Worm (Caenorhabditis elegans) whole organism, L4 larva: Measurements from ENCODE around the gene rfk-1.
A peak's percentile ranks its signal among the peaks of the same experiment; 100 is the strongest.

ENCODE experiments used
- F10B5.3 ChIP-seq: sonication (generic microtip); optimal IDR thresholded peaks from 2 replicates; lab custom pipeline; 2016; ENCODE audit warnings: mild to moderate bottlenecking, missing genetic modification characterization, missing compliant biosample characterization
- T26A8.4 ChIP-seq: fragments of 200-800 bp; sonication (Bioruptor generic); IDR thresholded peaks from 2 replicates; pipeline ENCODE4 v1.3.6; 2022; ENCODE audit warnings: missing genetic modification characterization, missing compliant biosample characterization
- Y105C5A.15 ChIP-seq: fragments of 200-800 bp; sonication (Bioruptor generic); IDR thresholded peaks from 2 replicates; pipeline ENCODE4 v1.3.6; 2022; ENCODE audit warnings: missing genetic modification characterization, missing compliant biosample characterization
- Y48G9A.11 ChIP-seq: fragments of 200-800 bp; sonication (Bioruptor generic); IDR thresholded peaks from 2 replicates; pipeline ENCODE4 v1.3.6; 2022; ENCODE audit warnings: missing genetic modification reagents, missing genetic modification characterization, missing compliant biosample characterization
- ZK546.5 ChIP-seq, 2 experiments: sonication (generic microtip); optimal IDR thresholded peaks; 2 replicates each; lab custom pipeline; 2017; ENCODE audit warnings: missing biosample characterization in 2 of 2, missing genetic modification characterization in 2 of 2
- ceh-32 ChIP-seq: sonication (generic microtip); optimal IDR thresholded peaks from 2 replicates; lab custom pipeline; 2016; ENCODE audit warnings: mild to moderate bottlenecking, missing genetic modification characterization, missing compliant biosample characterization; ENCODE audit not compliant: poor library complexity
- ceh-82 ChIP-seq: sonication (generic microtip); optimal IDR thresholded peaks from 2 replicates; lab custom pipeline; 2017; ENCODE audit warnings: missing biosample characterization, missing genetic modification characterization
- daf-16 ChIP-seq, 3 experiments: sonication (generic microtip); optimal IDR thresholded peaks; 2 replicates each; lab custom pipeline; 2016 to 2017; ENCODE audit warnings: missing genetic modification characterization in 3 of 3, missing genetic modification reagents in 3 of 3, mild to moderate bottlenecking in 2 of 3, missing compliant biosample characterization in 2 of 3, missing biosample characterization in 1 of 3, moderate library complexity in 1 of 3
- dmd-6 ChIP-seq: fragments of 200-800 bp; sonication (Bioruptor generic); IDR thresholded peaks from 2 replicates; pipeline ENCODE4 v1.3.6; 2022; ENCODE audit warnings: missing genetic modification reagents, missing genetic modification characterization, missing compliant biosample characterization
- egl-43 ChIP-seq: fragments of 200-800 bp; sonication (Bioruptor generic); IDR thresholded peaks from 2 replicates; pipeline ENCODE4 v1.3.6; 2022; ENCODE audit warnings: missing genetic modification reagents, missing genetic modification characterization, missing compliant biosample characterization
- fkh-10 ChIP-seq: fragments of 150-350 bp; optimal IDR thresholded peaks from 2 replicates; lab custom pipeline; 2014; ENCODE audit warnings: missing biosample characterization, missing genetic modification reagents, missing genetic modification characterization
- hlh-11 ChIP-seq: fragments of 200-800 bp; sonication (Bioruptor generic); optimal IDR thresholded peaks from 2 replicates; lab custom pipeline; 2018; ENCODE audit warnings: mild to moderate bottlenecking, missing genetic modification characterization, missing compliant biosample characterization
- jun-1 ChIP-seq: fragments of 150-350 bp; optimal IDR thresholded peaks from 2 replicates; lab custom pipeline; 2014; ENCODE audit warnings: missing biosample characterization, missing genetic modification reagents, missing genetic modification characterization
- lin-1 ChIP-seq: fragments of 200-800 bp; sonication (Bioruptor generic); IDR thresholded peaks from 2 replicates; pipeline ENCODE4 v1.3.6; 2022; ENCODE audit warnings: missing genetic modification reagents, missing genetic modification characterization, missing compliant biosample characterization
- lin-13 ChIP-seq: fragments of 150-350 bp; optimal IDR thresholded peaks from 2 replicates; lab custom pipeline; 2014; ENCODE audit warnings: missing biosample characterization, missing genetic modification reagents, missing genetic modification characterization
- lin-29 ChIP-seq: fragments of 200-800 bp; sonication (Bioruptor generic); IDR thresholded peaks from 2 replicates; pipeline ENCODE4 v1.3.6; 2022; ENCODE audit warnings: missing genetic modification reagents, missing genetic modification characterization, missing compliant biosample characterization
- mes-2 ChIP-seq: sonication (generic microtip); optimal IDR thresholded peaks from 2 replicates; lab custom pipeline; 2016; ENCODE audit warnings: missing genotype, mild to moderate bottlenecking, missing genetic modification characterization, missing compliant biosample characterization; ENCODE audit not compliant: poor library complexity, severe bottlenecking
- mxl-2 ChIP-seq: fragments of 200-800 bp; sonication (Bioruptor generic); conservative IDR thresholded peaks from 2 replicates; pipeline ENCODE4 v1.3.6; 2022; ENCODE audit warnings: missing genetic modification reagents, missing genetic modification characterization, missing compliant biosample characterization
- nhr-28 ChIP-seq: fragments of 150-350 bp; optimal IDR thresholded peaks from 2 replicates; lab custom pipeline; 2014; ENCODE audit warnings: missing biosample characterization, missing genetic modification characterization
- nhr-41 ChIP-seq: fragments of 200-800 bp; sonication (Bioruptor generic); IDR thresholded peaks from 2 replicates; pipeline ENCODE4 v1.3.6; 2022; ENCODE audit warnings: missing genetic modification reagents, missing genetic modification characterization, missing compliant biosample characterization
- nhr-42 ChIP-seq: fragments of 200-800 bp; sonication (Bioruptor generic); IDR thresholded peaks from 2 replicates; pipeline ENCODE4 v1.3.6; 2022; ENCODE audit warnings: missing genetic modification characterization, missing compliant biosample characterization
- nhr-48 ChIP-seq: sonication (generic microtip); optimal IDR thresholded peaks from 2 replicates; lab custom pipeline; 2016; ENCODE audit warnings: mild to moderate bottlenecking, missing genetic modification characterization, missing compliant biosample characterization
- nhr-6 ChIP-seq: fragments of 150-350 bp; optimal IDR thresholded peaks from 2 replicates; lab custom pipeline; 2014; ENCODE audit warnings: missing biosample characterization, missing genetic modification characterization
- nhr-76 ChIP-seq: fragments of 150-350 bp; optimal IDR thresholded peaks from 2 replicates; lab custom pipeline; 2014; ENCODE audit warnings: missing biosample characterization, missing genetic modification characterization
- nhr-77 ChIP-seq: fragments of 150-350 bp; optimal IDR thresholded peaks from 2 replicates; lab custom pipeline; 2014; ENCODE audit warnings: missing biosample characterization, missing genetic modification characterization
- php-3 ChIP-seq: fragments of 200-800 bp; sonication (Bioruptor generic); IDR thresholded peaks from 2 replicates; pipeline ENCODE4 v1.3.6; 2022; ENCODE audit warnings: missing genetic modification reagents, missing genetic modification characterization, missing compliant biosample characterization
- pqm-1 ChIP-seq: sonication (generic microtip); optimal IDR thresholded peaks from 2 replicates; lab custom pipeline; 2017; ENCODE audit warnings: missing biosample characterization, missing genetic modification characterization
- saeg-2 ChIP-seq: fragments of 200-800 bp; sonication (Bioruptor generic); IDR thresholded peaks from 2 replicates; pipeline ENCODE4 v1.3.6; 2022; ENCODE audit warnings: missing genetic modification reagents, missing genetic modification characterization, missing compliant biosample characterization
- set-16 ChIP-seq: fragments of 200-800 bp; sonication (Bioruptor generic); IDR thresholded peaks from 2 replicates; pipeline ENCODE4 v1.3.6; 2022; ENCODE audit warnings: missing genetic modification reagents, missing genetic modification characterization, missing compliant biosample characterization
- spr-1 ChIP-seq: sonication (generic microtip); optimal IDR thresholded peaks from 2 replicates; lab custom pipeline; 2016; ENCODE audit warnings: mild to moderate bottlenecking, missing genetic modification characterization, missing compliant biosample characterization
- unc-130 ChIP-seq: sonication (generic microtip); optimal IDR thresholded peaks from 2 replicates; lab custom pipeline; 2016; ENCODE audit warnings: missing genetic modification reagents, missing genetic modification characterization, missing compliant biosample characterization
- unc-62 ChIP-seq, 3 experiments: fragments of 150-350 bp in 1 of 3; sonication (generic microtip); optimal IDR thresholded peaks in 2 of 3; peaks in 1 of 3; 1 replicate in 1 of 3; 2 replicates in 2 of 3; lab custom pipeline; 2014 to 2017; ENCODE audit warnings: missing biosample characterization in 3 of 3, missing genetic modification characterization in 3 of 3, missing genetic modification reagents in 3 of 3, missing genotype in 1 of 3
- vab-7 ChIP-seq: fragments of 200-800 bp; sonication (Bioruptor generic); IDR thresholded peaks from 2 replicates; pipeline ENCODE4 v1.3.6; 2022; ENCODE audit warnings: missing genetic modification reagents, missing genetic modification characterization, missing compliant biosample characterization
- zfp-3 ChIP-seq: fragments of 200-800 bp; sonication (Bioruptor generic); conservative IDR thresholded peaks from 2 replicates; pipeline ENCODE4 v1.3.6; 2022; ENCODE audit warnings: missing genetic modification reagents, missing genetic modification characterization, missing compliant biosample characterization
- zip-2 ChIP-seq: fragments of 150-350 bp; optimal IDR thresholded peaks from 2 replicates; lab custom pipeline; 2014; ENCODE audit warnings: missing biosample characterization, missing genetic modification characterization

The rfk-1 gene

ce11 chrIV:10443510-10443909 is 34.2 kb upstream of the rfk-1 start, which contains the start of gene F13B12.7:
Gene F13B12.7 (plus strand): TSS chrIV:10443810.
- TF ChIP-seq saeg-2 (GFP tag; lab: Robert Waterston, UW) (no peak), lin-29 (GFP tag; lab: Robert Waterston, UW) (no peak), nhr-48 (no peak), zfp-3 (GFP tag; lab: Robert Waterston, UW) (no peak), nhr-76 (tag; lab: Kevin White, UChicago) (no peak), T26A8.4 (GFP tag; lab: Robert Waterston, UW) (no peak), nhr-41 (GFP tag; lab: Robert Waterston, UW) (no peak), Y48G9A.11 (GFP tag; lab: Robert Waterston, UW) (no peak), F10B5.3 (no peak), ceh-32 (no peak), mxl-2 (no peak), set-16 (no peak), nhr-42 (no peak), lin-13 (no peak), lin-1 (GFP tag; lab: Robert Waterston, UW) (no peak), vab-7 (GFP tag; lab: Robert Waterston, UW) (no peak), jun-1 (tag; lab: Kevin White, UChicago) (no peak), ZK546.5 (tag; optimal IDR thresholded peaks at IDR 0.05; lab: Kevin White, UChicago) (no peak)

ce11 chrIV:10442904-10443303 is 33.6 kb upstream of the rfk-1 start:
- TF ChIP-seq unc-62 (GFP tag; optimal IDR thresholded peaks at IDR 0.05 in 1 of 2; lab: Kevin White, UChicago) (peak in 1 of 2 experiments; percentile 51), unc-62 (tag; optimal IDR thresholded peaks at IDR 0.05; lab: Kevin White, UChicago) (no peak), ceh-82 (tag; lab: Kevin White, UChicago) (no peak)
- TF ChIP-seq, all 104 proteins: peak for 1

DNA sequence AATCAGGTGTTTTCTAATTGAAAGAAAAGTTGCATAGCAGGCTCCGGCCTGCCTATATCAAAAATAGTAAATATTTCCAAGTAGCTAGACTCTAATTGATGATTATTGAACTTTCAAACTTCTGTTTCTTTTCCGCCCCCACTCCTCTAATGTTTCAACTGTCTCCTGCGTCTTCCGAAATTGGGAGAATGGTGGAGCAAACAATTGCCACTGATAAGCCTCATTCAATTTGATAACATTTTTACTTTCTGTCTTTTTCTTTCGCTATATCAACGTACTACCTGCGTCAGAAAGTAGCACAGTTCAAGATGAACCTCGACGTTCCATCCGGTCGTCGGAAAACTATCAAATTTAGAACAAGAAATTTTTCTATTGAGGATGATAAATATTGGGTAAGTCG is 29.6 kb upstream of the rfk-1 start, which contains the start of gene F13B12.3:
TSS of gene F13B12.3 (plus strand) at position 223 of the 400 bp plus-strand sequence.
- TF ChIP-seq daf-16 (GFP tag; optimal IDR thresholded peaks at IDR 0.05; lab: Kevin White, UChicago) (no peak), daf-16 (tag; optimal IDR thresholded peaks at IDR 0.05; lab: Kevin White, UChicago) (peak; percentile 79), pqm-1 (tag; lab: Kevin White, UChicago) (peak; percentile 97), zip-2 (tag; lab: Kevin White, UChicago) (no peak), hlh-11 (tag; lab: Kevin White, UChicago) (no peak), spr-1 (no peak), nhr-77 (tag; lab: Kevin White, UChicago) (peak; percentile 38), unc-130 (no peak), fkh-10 (GFP tag; lab: Kevin White, UChicago) (no peak), dmd-6 (peak; percentile 90), mes-2 (no peak), nhr-6 (tag; lab: Kevin White, UChicago) (no peak), nhr-28 (tag; lab: Kevin White, UChicago) (peak; percentile 82), unc-62 (GFP tag; optimal IDR thresholded peaks at IDR 0.05 in 1 of 2; lab: Kevin White, UChicago) (peak in 1 of 2 experiments; percentile 53), unc-62 (tag; optimal IDR thresholded peaks at IDR 0.05; lab: Kevin White, UChicago) (no peak), nhr-48 (peak; percentile 18), egl-43 (GFP tag; lab: Robert Waterston, UW) (no peak), php-3 (GFP tag; lab: Robert Waterston, UW) (no peak)

DNA sequence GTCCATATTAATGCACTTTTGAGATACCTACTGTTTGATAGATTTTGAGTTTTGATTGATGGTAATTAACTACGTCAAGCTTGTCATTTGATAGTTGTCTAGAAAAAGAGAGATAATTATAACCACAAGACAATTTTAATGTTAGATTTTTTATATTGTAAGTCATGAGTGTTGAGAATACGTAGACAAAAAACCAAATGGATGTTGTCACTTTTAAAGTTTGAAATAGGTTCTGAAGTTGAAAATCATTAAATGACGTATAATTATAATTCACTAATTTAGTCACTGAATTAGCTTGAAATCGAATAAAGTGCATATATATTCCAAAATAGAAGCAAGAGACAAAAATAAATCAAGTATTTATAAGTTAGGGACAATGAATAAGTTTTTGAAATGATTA is 27.8 kb upstream of the rfk-1 start:
- no peak for TF ChIP-seq unc-130
- TF ChIP-seq Y105C5A.15 (GFP tag; lab: Robert Waterston, UW) = no peak
